Worm (Caenorhabditis elegans): ENCODE results near the gene C13G3.1.

DNA sequence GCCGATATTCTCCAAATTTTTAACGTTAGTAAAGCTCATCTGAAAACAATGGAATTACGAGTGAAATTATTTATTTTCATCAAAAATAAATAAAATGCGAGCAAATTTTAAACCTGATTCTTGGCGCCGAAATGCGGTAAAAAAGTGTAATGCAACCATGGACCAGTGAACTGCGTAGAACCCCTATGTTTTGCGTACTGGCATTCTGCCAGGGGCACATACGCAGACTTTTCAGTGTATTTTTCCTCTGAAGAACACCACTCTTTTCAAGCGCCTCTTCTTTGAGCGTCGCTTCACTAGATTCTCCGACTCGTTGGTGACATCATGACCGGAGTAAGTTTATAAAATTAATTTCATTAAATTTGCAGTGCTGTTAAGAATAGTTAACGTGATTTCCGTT, 46.8 kb downstream of the C13G3.1 start, which contains the start of the genes ctf-4 and eef-1G:
- TF ChIP-seq nhr-11 (tag; optimal IDR thresholded peaks at IDR 0.05) = peak; percentile 91
- TF ChIP-seq fkh-10 (GFP tag; optimal IDR thresholded peaks at IDR 0.05) = peak; percentile 62
- TF ChIP-seq ceh-82 (tag; optimal IDR thresholded peaks at IDR 0.05) = peak; percentile 80
- TF ChIP-seq snpc-4 (tag; optimal IDR thresholded peaks at IDR 0.05) = peak; percentile 93
- no peak for TF ChIP-seq nhr-12 (tag; optimal IDR thresholded peaks at IDR 0.05)
- no peak for TF ChIP-seq ceh-9 (tag; optimal IDR thresholded peaks at IDR 0.05)
- no peak for TF ChIP-seq ztf-11 (tag; optimal IDR thresholded peaks at IDR 0.05)
- TF ChIP-seq ama-1 (optimal IDR thresholded peaks at IDR 0.05) = peak; percentile 61
- TF ChIP-seq nhr-237 (tag; optimal IDR thresholded peaks at IDR 0.05) = no peak
- TF ChIP-seq nhr-25 (tag; optimal IDR thresholded peaks at IDR 0.05) = peak; percentile 99
